Fruit fly (Drosophila melanogaster): ENCODE results near the gene PGRP-SD.

PGRP-SD gene

dm6 chr3L:7639533-7639932 is 11.4 kb upstream of the PGRP-SD start:
- TF ChIP-seq CG33017 (tag; optimal IDR thresholded peaks at IDR 0.05) (no peak), CG12768 (GFP tag; optimal IDR thresholded peaks at IDR 0.05) (no peak), CG14711 (tag; optimal IDR thresholded peaks at IDR 0.05) (no peak), cic (GFP tag; optimal IDR thresholded peaks at IDR 0.05) (no peak), toe (GFP tag; optimal IDR thresholded peaks at IDR 0.05) (no peak), bab1 (GFP tag; optimal IDR thresholded peaks at IDR 0.05) (peak; percentile 26), Mnt (GFP tag; optimal IDR thresholded peaks at IDR 0.05) (no peak), CG7101 (tag; optimal IDR thresholded peaks at IDR 0.05) (no peak)

dm6 chr3L:7640297-7640696 is 10.7 kb upstream of the PGRP-SD start, which contains the start of gene Urm1:
Gene Urm1 (minus strand): TSS chr3L:7640446.
- TF ChIP-seq bab1 (GFP tag; optimal IDR thresholded peaks at IDR 0.05) (no peak), kay (GFP tag; ENCODE audit: borderline replicate concordance) (peak; percentile 22)

dm6 chr3L:7641467-7641866 is 9.5 kb upstream of the PGRP-SD start, which contains the start of gene CG7506:
Gene CG7506 (minus strand): TSS chr3L:7641648.
- no peak for TF ChIP-seq ovo (GFP tag; optimal IDR thresholded peaks at IDR 0.05)
- no peak for TF ChIP-seq kay (GFP tag; ENCODE audit: borderline replicate concordance)
- peak; percentile 6 for TF ChIP-seq CG7101 (tag; optimal IDR thresholded peaks at IDR 0.05)
- no peak for TF ChIP-seq toe (GFP tag; optimal IDR thresholded peaks at IDR 0.05)
- TF ChIP-seq cnc (optimal IDR thresholded peaks at IDR 0.05) = no peak
- TF ChIP-seq Hr96 (GFP tag; optimal IDR thresholded peaks at IDR 0.05) = no peak
- TF ChIP-seq CG14711 (tag; optimal IDR thresholded peaks at IDR 0.05) = no peak
- TF ChIP-seq Mnt (GFP tag; optimal IDR thresholded peaks at IDR 0.05) = peak; percentile 32
- TF ChIP-seq CG11617 (GFP tag; optimal IDR thresholded peaks at IDR 0.05) = peak; percentile 2
- peak; percentile 51 for TF ChIP-seq bab1 (GFP tag; optimal IDR thresholded peaks at IDR 0.05)
- TF ChIP-seq CG7045 (GFP tag; optimal IDR thresholded peaks at IDR 0.05) = no peak
- no peak for TF ChIP-seq cic (GFP tag; optimal IDR thresholded peaks at IDR 0.05)
- TF ChIP-seq pad (GFP tag; optimal IDR thresholded peaks at IDR 0.05) = peak; percentile 20
- TF ChIP-seq Clk (GFP tag; optimal IDR thresholded peaks at IDR 0.05) = no peak

dm6 chr3L:7643562-7643961 is 7.4 kb upstream of the PGRP-SD start:
- TF ChIP-seq Hr96 (GFP tag; optimal IDR thresholded peaks at IDR 0.05) = no peak
- TF ChIP-seq cic (GFP tag; optimal IDR thresholded peaks at IDR 0.05) = no peak
- peak; percentile 54 for TF ChIP-seq pad (GFP tag; optimal IDR thresholded peaks at IDR 0.05)

dm6 chr3L:7650248-7650647 is 732 bp upstream of the PGRP-SD start, which contains the start of gene CG32373:
Gene CG32373 (plus strand): TSS chr3L:7650548.
- TF ChIP-seq Hr96 (GFP tag; optimal IDR thresholded peaks at IDR 0.05) (no peak), ovo (GFP tag; optimal IDR thresholded peaks at IDR 0.05) (peak; percentile 77), pad (GFP tag; optimal IDR thresholded peaks at IDR 0.05) (peak; percentile 44)

- TF ChIP-seq tj (GFP tag; optimal IDR thresholded peaks at IDR 0.05) (peak; percentile 55), ovo (GFP tag; optimal IDR thresholded peaks at IDR 0.05) (no peak), CG11617 (GFP tag; optimal IDR thresholded peaks at IDR 0.05) (no peak)
Observed at dm6 chr3L:7654048-7654961, 3.3 kb downstream of the PGRP-SD start, which contains the start of gene CG7492. Gene CG7492 (minus strand): TSS chr3L:7654752.

dm6 chr3L:7695554-7695953 is 44.6 kb downstream of the PGRP-SD start, which contains the start of gene CG44195:
Gene CG44195 (minus strand): TSS chr3L:7695654.
- TF ChIP-seq toe (GFP tag; optimal IDR thresholded peaks at IDR 0.05) = no peak
- no peak for TF ChIP-seq CG7101 (tag; optimal IDR thresholded peaks at IDR 0.05)
- TF ChIP-seq kay (GFP tag; ENCODE audit: borderline replicate concordance) = no peak
- TF ChIP-seq cnc (optimal IDR thresholded peaks at IDR 0.05) = no peak

Measured in whole organism, adult.